Worm (Caenorhabditis elegans): ENCODE measurements around the gene ham-3.
A peak's percentile ranks its signal among the peaks of the same experiment; 100 is the strongest.

Gene ham-3

DNA sequence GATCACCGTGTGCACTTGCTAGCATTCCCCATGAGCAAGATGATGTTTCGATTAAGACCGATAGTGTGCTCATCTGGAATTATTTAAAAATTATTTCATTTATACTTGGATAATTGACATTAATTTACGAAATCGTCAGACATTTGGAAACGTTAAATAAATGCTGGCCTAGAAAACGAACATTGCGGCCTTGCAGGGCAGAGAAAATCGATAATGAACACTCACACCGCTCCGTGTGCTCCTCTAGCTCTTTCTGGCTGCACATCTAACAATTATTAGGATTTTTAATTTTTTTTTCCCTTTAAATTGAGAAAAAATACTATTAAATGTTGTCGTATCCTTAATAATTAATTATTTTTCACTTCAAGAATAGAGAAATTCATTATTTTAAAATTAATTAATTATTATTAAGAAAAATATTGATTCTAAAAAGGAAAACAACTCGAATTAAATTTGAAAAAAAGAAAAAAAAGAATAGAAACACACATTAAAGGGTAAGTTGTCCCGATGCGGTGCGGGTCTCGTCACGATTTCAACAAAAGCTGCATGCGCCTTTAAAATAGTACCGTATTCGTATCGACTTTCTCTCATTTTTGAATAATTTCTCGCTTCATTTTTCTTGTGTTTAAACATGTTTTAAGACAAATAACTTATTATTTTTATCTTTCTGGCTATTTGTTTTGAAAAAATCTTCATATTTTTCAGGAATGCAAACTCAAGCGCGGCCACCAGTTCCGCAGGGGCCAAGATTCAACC is at the start of gene ham-3, which contains the start of gene gtf-2H3:
Gene ham-3 (plus strand): TSS at position 706 of the 756 bp plus-strand sequence.
Gene gtf-2H3 (minus strand): TSS at position 73 of the 756 bp plus-strand sequence.
- TF ChIP-seq W03F9.2 (tag; optimal IDR thresholded peaks at IDR 0.05) = peak; percentile 24
- no peak for TF ChIP-seq dao-5 (tag; optimal IDR thresholded peaks at IDR 0.05)

DNA sequence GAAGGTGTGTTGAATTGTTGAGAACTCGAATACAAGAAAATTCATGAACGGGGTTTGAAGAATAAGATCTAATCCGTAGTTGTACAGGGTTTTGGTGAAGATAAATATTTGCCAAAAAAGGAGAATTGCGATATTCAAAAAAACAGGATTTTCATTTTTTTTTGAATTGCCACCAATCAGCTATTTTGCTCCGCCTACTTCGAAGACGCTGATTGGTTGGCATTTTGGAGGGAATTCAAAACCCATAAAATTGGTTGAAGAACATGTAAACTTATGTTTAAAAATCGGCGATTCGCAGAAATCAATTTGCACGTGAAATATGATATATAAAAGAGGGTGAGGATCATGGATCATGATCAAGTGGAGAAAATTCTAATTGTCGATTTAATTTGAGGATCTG is 44.5 kb upstream of the ham-3 start:
- TF ChIP-seq him-1 (tag; optimal IDR thresholded peaks at IDR 0.05) (no peak), W03F9.2 (tag; optimal IDR thresholded peaks at IDR 0.05) (no peak), dao-5 (tag; optimal IDR thresholded peaks at IDR 0.05) (no peak)

DNA sequence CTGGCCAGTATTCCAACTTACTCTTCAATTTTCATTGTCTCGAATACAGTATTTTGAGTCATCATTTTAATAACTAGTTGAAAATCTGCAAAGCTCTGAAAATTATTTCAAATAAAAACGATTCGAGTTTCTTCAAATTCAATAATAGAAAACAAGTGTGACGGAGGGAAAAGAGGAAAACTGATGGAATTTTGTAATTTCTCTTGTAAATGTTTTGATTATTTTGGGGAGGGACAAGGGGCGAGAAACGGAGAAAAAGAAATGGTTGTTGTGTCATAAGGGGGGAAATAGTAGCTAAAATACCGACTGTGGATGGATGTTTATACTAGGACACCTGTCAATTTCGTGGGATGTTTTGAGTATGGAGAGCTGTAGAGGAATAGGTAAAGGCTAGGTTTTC is 42.4 kb upstream of the ham-3 start, which contains the start of gene T16G12.9:
Gene T16G12.9 (minus strand): TSS at position 101 of the 400 bp plus-strand sequence.
- TF ChIP-seq him-1 (tag; optimal IDR thresholded peaks at IDR 0.05) (no peak), W03F9.2 (tag; optimal IDR thresholded peaks at IDR 0.05) (no peak)

ce11 chrIII:10078784-10079183 is 41.8 kb upstream of the ham-3 start:
- TF ChIP-seq dao-5 (tag; optimal IDR thresholded peaks at IDR 0.05) (no peak), W03F9.2 (tag; optimal IDR thresholded peaks at IDR 0.05) (no peak), him-1 (tag; optimal IDR thresholded peaks at IDR 0.05) (no peak)

DNA sequence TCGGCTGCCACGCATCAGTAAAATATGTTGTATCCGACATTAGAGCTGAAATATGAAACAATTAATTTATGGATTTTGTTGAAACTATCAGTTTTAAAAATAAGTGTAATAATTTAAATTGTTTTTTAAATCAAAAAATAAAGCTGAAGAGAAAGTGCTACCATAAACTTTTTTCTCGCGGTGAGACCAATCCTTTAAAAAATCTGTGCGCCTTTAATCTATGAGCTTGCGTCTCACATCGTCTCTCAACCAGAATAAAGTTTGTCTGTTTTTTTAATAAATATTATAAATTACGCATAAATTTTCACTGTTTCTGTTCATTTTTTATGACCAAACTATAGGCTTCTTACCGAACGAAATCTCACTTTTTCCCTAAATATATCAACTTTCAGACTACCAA is 37.3 kb upstream of the ham-3 start, which contains the start of gene T16H12.3:
Gene T16H12.3 (minus strand): TSS at position 51 of the 400 bp plus-strand sequence.
- TF ChIP-seq W03F9.2 (tag; optimal IDR thresholded peaks at IDR 0.05) (no peak), him-1 (tag; optimal IDR thresholded peaks at IDR 0.05) (no peak), dao-5 (tag; optimal IDR thresholded peaks at IDR 0.05) (no peak)

DNA sequence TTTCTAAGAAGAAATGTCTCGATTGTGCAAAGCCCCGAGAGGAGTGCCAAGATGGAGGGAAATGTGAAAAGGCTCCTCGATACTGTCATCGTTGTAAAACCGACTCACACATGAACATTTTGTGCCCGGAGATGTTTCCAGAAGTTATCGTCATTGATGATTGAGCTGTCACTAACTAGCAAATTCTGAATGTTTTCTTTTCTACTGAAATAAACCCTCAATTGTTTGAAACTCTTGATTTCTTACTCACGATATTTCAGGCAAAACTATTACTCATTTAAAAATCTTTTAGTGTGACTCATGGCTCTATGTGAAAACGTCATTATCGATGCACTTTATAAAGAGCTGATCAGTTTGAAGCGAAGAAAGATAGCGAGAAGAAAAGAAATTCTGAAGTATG is 35.5 kb upstream of the ham-3 start, which contains the start of gene T16H12.13:
Gene T16H12.13 (plus strand): TSS at position 301 of the 400 bp plus-strand sequence.
- no peak for TF ChIP-seq dao-5 (tag; optimal IDR thresholded peaks at IDR 0.05)
- TF ChIP-seq him-1 (tag; optimal IDR thresholded peaks at IDR 0.05) = no peak
- no peak for TF ChIP-seq W03F9.2 (tag; optimal IDR thresholded peaks at IDR 0.05)

ce11 chrIII:10085574-10085973 is 35.0 kb upstream of the ham-3 start:
- TF ChIP-seq him-1 (tag; optimal IDR thresholded peaks at IDR 0.05) = no peak
- TF ChIP-seq dao-5 (tag; optimal IDR thresholded peaks at IDR 0.05) = no peak
- no peak for TF ChIP-seq W03F9.2 (tag; optimal IDR thresholded peaks at IDR 0.05)

DNA sequence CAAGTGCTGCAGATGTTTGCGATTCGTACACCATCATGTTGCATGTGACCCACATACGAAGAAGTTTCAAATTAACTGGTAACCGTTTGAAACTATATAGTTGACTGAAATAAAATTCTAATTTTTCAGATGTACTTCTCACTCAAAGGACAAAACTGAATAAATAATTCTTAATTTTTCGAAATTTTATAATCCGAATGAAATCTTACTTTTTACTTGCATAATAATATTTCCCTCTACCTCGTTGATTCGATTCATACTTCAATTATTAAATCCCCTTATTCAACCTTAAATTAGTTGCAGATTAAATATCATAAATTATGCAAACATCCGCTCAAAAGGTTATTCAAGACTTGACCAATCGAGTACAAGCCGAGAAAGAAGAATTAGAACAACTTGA is 34.6 kb upstream of the ham-3 start, which contains the start of gene T16H12.2:
Gene T16H12.2 (plus strand): TSS at position 301 of the 400 bp plus-strand sequence.
- TF ChIP-seq him-1 (tag; optimal IDR thresholded peaks at IDR 0.05) = no peak
- TF ChIP-seq dao-5 (tag; optimal IDR thresholded peaks at IDR 0.05) = no peak
- no peak for TF ChIP-seq W03F9.2 (tag; optimal IDR thresholded peaks at IDR 0.05)

DNA sequence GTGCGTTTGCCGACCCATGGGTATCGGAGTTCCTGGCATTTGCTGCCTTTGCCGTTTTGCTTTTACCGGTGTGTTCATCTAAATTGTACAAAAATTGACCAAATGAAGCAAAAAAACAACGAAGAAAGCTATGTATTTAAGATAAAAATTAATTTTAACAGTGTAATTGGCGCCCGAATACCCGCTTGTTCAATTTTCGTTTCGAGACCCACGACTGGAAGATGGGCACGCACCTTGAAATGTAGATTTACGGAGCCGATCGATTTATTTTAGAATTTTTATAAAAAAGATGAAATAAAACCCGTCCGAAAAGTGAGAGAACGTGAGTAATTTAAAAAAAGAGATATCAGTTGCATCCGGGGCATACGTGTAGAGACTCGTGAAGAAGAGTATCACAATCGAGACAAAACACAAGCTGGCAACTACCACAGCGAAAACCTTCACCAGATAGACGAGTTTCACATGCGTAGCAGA is 32.0 kb upstream of the ham-3 start, which contains the start of gene hal-2:
Gene hal-2 (minus strand): TSS at position 424 of the 474 bp plus-strand sequence.
- TF ChIP-seq dao-5 (tag; optimal IDR thresholded peaks at IDR 0.05) (no peak), W03F9.2 (tag; optimal IDR thresholded peaks at IDR 0.05) (no peak), him-1 (tag; optimal IDR thresholded peaks at IDR 0.05) (no peak)

DNA sequence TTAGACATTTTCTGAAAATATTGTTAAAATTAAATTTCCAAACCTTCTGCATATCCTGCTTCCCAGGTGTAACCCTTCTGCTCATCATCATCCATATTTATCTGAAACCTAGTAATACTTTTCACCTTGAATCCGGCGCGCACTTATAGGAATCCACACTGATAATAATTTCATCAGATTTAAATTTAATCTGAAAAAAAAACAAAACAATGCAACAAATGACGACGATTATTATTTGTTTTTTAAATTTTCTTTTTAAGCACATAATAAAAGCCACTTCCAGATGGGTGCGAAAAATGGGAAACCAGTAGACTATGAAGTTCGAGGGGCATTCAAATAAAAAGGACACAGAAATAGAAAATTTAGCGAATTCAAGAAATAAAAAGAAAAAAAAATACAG is 29.9 kb upstream of the ham-3 start, which contains the start of gene gtf-2H2C:
Gene gtf-2H2C (minus strand): TSS at position 101 of the 400 bp plus-strand sequence.
- no peak for TF ChIP-seq dao-5 (tag; optimal IDR thresholded peaks at IDR 0.05)
- no peak for TF ChIP-seq him-1 (tag; optimal IDR thresholded peaks at IDR 0.05)
- TF ChIP-seq W03F9.2 (tag; optimal IDR thresholded peaks at IDR 0.05) = no peak

DNA sequence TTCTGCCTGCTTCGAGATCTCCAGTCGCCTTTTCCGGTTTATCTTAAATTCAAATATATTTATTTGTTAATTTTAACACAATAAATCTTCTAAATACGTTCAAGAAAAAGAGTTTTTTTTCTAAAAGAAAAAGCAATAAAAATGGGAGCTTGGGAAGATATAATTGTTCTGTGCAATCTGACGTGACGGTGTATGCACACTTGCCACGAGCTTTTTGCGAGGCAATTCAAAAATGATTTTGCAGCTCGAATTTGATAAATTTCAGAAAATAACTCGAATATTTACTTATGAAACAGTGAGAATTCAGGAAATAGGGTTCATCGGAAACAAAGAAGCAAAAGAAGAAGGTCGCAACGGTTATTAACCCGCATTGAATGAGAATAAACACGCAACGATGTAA is 27.5 kb upstream of the ham-3 start:
- TF ChIP-seq dao-5 (tag; optimal IDR thresholded peaks at IDR 0.05) (no peak), him-1 (tag; optimal IDR thresholded peaks at IDR 0.05) (no peak)

- TF ChIP-seq him-1 (tag; optimal IDR thresholded peaks at IDR 0.05) (no peak), dao-5 (tag; optimal IDR thresholded peaks at IDR 0.05) (no peak), W03F9.2 (tag; optimal IDR thresholded peaks at IDR 0.05) (no peak)
Observed at ce11 chrIII:10094538-10094937, 26.0 kb upstream of the ham-3 start.

DNA sequence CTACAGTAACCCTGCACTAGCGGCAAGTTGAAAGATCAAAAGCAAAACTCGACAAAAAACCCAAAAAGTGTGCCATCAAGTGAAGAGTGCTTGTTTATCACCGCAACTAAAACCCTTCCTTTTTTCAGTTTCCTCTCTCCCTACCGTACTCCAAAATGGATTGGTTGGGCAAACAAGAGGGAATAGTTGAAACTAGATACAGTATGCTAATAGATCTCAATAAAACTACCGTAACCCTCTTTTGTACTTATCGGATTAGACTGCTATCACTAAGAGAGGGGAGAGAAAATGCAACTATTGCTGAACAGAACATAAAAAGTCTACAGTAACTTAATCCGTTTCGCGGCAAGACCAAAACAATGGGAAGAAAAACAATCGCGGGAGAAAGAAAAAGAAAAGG is 25.2 kb upstream of the ham-3 start:
- TF ChIP-seq him-1 (tag; optimal IDR thresholded peaks at IDR 0.05) (no peak), W03F9.2 (tag; optimal IDR thresholded peaks at IDR 0.05) (no peak), dao-5 (tag; optimal IDR thresholded peaks at IDR 0.05) (no peak)

DNA sequence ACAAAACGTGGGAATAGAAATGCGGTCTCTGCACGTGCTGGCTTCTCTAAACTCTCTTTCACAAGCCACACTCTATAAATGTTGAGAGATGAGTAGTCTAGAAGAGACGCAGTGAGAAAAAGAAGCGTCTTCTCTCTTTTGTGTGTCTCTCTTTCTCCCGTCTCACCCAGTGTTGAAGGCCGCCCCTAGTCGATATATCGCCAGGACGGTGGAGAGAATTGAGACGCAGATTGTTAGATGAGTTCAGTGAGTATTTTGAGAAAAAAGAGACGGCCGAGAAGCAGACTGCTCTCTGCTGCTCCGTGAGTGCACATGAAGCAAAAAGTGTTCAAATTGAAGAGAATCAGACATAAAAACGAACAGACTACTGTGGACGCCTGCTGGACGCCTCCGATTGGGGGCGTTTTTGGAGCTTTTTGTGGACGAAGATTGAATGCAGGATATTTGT is 24.0 kb upstream of the ham-3 start:
- TF ChIP-seq W03F9.2 (tag; optimal IDR thresholded peaks at IDR 0.05) (peak; percentile 66), him-1 (tag; optimal IDR thresholded peaks at IDR 0.05) (peak; percentile 39), dao-5 (tag; optimal IDR thresholded peaks at IDR 0.05) (no peak)
